Fruit fly (Drosophila melanogaster) whole organism, prepupa: ENCODE measurements around the gene CG14883.

Source experiments
- CG11294 ChIP-seq: fragments of 200-800 bp; sonication (Bioruptor generic); IDR thresholded peaks from 2 replicates; pipeline ENCODE4 v1.3.6; 2022; ENCODE audit warnings: missing biosample characterization, missing genetic modification characterization
- CG3032 ChIP-seq: fragments of 200-800 bp; optimal IDR thresholded peaks from 2 replicates; lab custom pipeline; 2019; ENCODE audit warnings: missing biosample characterization, mild to moderate bottlenecking, missing genetic modification characterization, moderate library complexity
- CG6163 ChIP-seq: fragments of 200-800 bp; sonication (Bioruptor generic); IDR thresholded peaks from 3 replicates; pipeline ENCODE4 v1.3.6; 2022; ENCODE audit warnings: missing biosample characterization, missing genetic modification characterization
- cyc ChIP-seq: fragments of 200-800 bp; sonication (Bioruptor generic); optimal IDR thresholded peaks from 3 replicates; lab custom pipeline; 2016; ENCODE audit warnings: missing biosample characterization, missing genetic modification characterization
- dsx ChIP-seq: fragments of 200-800 bp; optimal IDR thresholded peaks from 3 replicates; lab custom pipeline; 2019; ENCODE audit warnings: missing biosample characterization, mild to moderate bottlenecking, missing genetic modification characterization, moderate library complexity; ENCODE audit not compliant: poor library complexity, severe bottlenecking
- fd59A ChIP-seq: fragments of 200-800 bp; sonication (Bioruptor generic); optimal IDR thresholded peaks from 2 replicates; lab custom pipeline; 2017; ENCODE audit warnings: missing biosample characterization, mild to moderate bottlenecking, missing genetic modification characterization, missing genetic modification reagents

DNA sequence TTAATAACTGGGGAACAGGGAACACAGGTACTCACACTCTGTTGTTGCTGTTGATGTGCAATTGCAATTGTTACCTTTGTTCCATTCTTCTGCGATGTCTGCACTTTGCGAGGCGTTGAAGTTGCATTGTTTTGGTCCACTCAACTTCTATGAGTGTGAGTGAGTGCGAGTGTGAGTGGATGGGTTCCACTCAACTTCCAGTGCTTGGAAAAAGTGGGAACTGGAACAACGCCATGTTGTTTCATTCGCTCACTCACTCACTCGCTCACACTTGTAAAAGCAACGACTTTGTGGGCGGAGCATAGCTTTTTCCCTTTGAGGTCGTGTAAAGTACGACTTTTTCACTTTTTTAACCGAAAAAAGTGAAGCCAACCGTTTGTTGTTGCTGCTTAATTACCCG lies 42.1 kb upstream of the CG14883 start:
- no peak for TF ChIP-seq cyc (GFP tag; lab: Kevin White, UChicago)
- no peak for TF ChIP-seq CG11294 (GFP tag; lab: Robert Waterston, UW)
- no peak for TF ChIP-seq CG6163
- no peak for TF ChIP-seq fd59A (GFP tag; lab: Kevin White, UChicago)
- TF ChIP-seq CG3032 = no peak
- TF ChIP-seq dsx (GFP tag; lab: Kevin White, UChicago) = no peak
